Fruit fly (Drosophila melanogaster) whole organism, embryonic: Measurements from ENCODE around the gene Jupiter.

Source experiments
- Antp ChIP-seq: fragments of 200-800 bp; sonication (Bioruptor generic); optimal IDR thresholded peaks from 3 replicates; lab custom pipeline; 2016; ENCODE audit warnings: missing biosample characterization, missing genetic modification characterization
- Atf6 ChIP-seq: fragments of 200-800 bp; sonication (Bioruptor generic); IDR thresholded peaks from 2 replicates; pipeline ENCODE4 v1.3.6; 2022; ENCODE audit warnings: missing biosample characterization, missing genetic modification characterization
- Bgb ChIP-seq: fragments of 200-800 bp; sonication (Bioruptor generic); IDR thresholded peaks from 2 replicates; pipeline ENCODE4 v1.3.6; 2022; ENCODE audit warnings: missing biosample characterization, missing genetic modification characterization; ENCODE audit not compliant: partially characterized antibody
- C15 ChIP-seq: fragments of 200-800 bp; sonication (Bioruptor generic); IDR thresholded peaks from 3 replicates; pipeline ENCODE4 v1.3.6; 2022; ENCODE audit warnings: missing biosample characterization, missing genetic modification characterization
- CG10147 ChIP-seq: fragments of 200-800 bp; sonication (Bioruptor generic); optimal IDR thresholded peaks from 2 replicates; lab custom pipeline; 2019; ENCODE audit warnings: missing biosample characterization, mild to moderate bottlenecking, missing genetic modification characterization, moderate library complexity
- CG12236 ChIP-seq: fragments of 200-800 bp; sonication (Bioruptor generic); optimal IDR thresholded peaks from 2 replicates; lab custom pipeline; 2016; ENCODE audit warnings: missing biosample characterization, missing genetic modification characterization
- CG1233 ChIP-seq: fragments of 200-800 bp; sonication (Bioruptor generic); optimal IDR thresholded peaks from 4 replicates; lab custom pipeline; 2018; ENCODE audit warnings: missing biosample characterization, mild to moderate bottlenecking, missing genetic modification characterization
- CG14050 ChIP-seq: fragments of 200-800 bp; sonication (Bioruptor generic); IDR thresholded peaks from 3 replicates; pipeline ENCODE4 v1.3.6; 2022; ENCODE audit warnings: missing biosample characterization, missing genetic modification characterization
- CG1529 ChIP-seq: fragments of 200-800 bp; sonication (Bioruptor generic); optimal IDR thresholded peaks from 3 replicates; lab custom pipeline; 2018; ENCODE audit warnings: missing biosample characterization, missing genetic modification characterization
- CG15514 ChIP-seq: fragments of 200-800 bp; sonication (Bioruptor generic); optimal IDR thresholded peaks from 3 replicates; lab custom pipeline; 2017; ENCODE audit warnings: missing biosample characterization, missing genetic modification characterization, mild to moderate bottlenecking, moderate library complexity, missing genetic modification reagents
- CG17186 ChIP-seq: fragments of 200-800 bp; sonication (Bioruptor generic); optimal IDR thresholded peaks from 3 replicates; lab custom pipeline; 2017; ENCODE audit warnings: missing biosample characterization, missing genetic modification reagents, missing genetic modification characterization
- CG17829 ChIP-seq: fragments of 200-800 bp; optimal IDR thresholded peaks from 2 replicates; lab custom pipeline; 2019; ENCODE audit warnings: missing biosample characterization, mild to moderate bottlenecking, missing genetic modification characterization, moderate library complexity
- CG2199 ChIP-seq: fragments of 200-800 bp; sonication (Bioruptor generic); IDR thresholded peaks from 3 replicates; pipeline ENCODE4 v1.3.6; 2022; ENCODE audit warnings: missing biosample characterization, missing genetic modification characterization
- CG2889 ChIP-seq: fragments of 200-800 bp; sonication (Bioruptor generic); IDR thresholded peaks from 3 replicates; pipeline ENCODE4 v1.3.6; 2022; ENCODE audit warnings: missing biosample characterization, missing genetic modification characterization
- CG30431 ChIP-seq: fragments of 200-800 bp; sonication (Bioruptor generic); optimal IDR thresholded peaks from 2 replicates; lab custom pipeline; 2017; ENCODE audit warnings: missing biosample characterization, missing genetic modification characterization
- CG31224 ChIP-seq: fragments of 200-800 bp; sonication (Bioruptor generic); IDR thresholded peaks from 2 replicates; pipeline ENCODE4 v1.3.6; 2022; ENCODE audit warnings: missing biosample characterization, missing genetic modification characterization
- CG4328 ChIP-seq: fragments of 200-800 bp; sonication (Bioruptor generic); optimal IDR thresholded peaks from 3 replicates; lab custom pipeline; 2017; ENCODE audit warnings: missing biosample characterization, missing genetic modification reagents, missing genetic modification characterization
- CG43689 ChIP-seq: fragments of 200-800 bp; sonication (Bioruptor generic); IDR thresholded peaks from 2 replicates; pipeline ENCODE4 v1.3.6; 2022; ENCODE audit warnings: missing biosample characterization, missing genetic modification characterization
- CG6272 ChIP-seq: fragments of 200-800 bp; sonication (Bioruptor generic); IDR thresholded peaks from 2 replicates; pipeline ENCODE4 v1.3.6; 2022; ENCODE audit warnings: missing biosample characterization, missing genetic modification characterization
- CG7745 ChIP-seq: fragments of 200-800 bp; sonication (Bioruptor generic); optimal IDR thresholded peaks from 2 replicates; lab custom pipeline; 2018; ENCODE audit warnings: missing biosample characterization, mild to moderate bottlenecking, missing genetic modification characterization, moderate library complexity
- CG9876 ChIP-seq: fragments of 200-800 bp; sonication (Bioruptor generic); optimal IDR thresholded peaks from 2 replicates; lab custom pipeline; 2016; ENCODE audit warnings: missing biosample characterization, missing genetic modification characterization
- Dad ChIP-seq: fragments of 200-800 bp; sonication (Bioruptor generic); optimal IDR thresholded peaks from 3 replicates; lab custom pipeline; 2016; ENCODE audit warnings: missing biosample characterization, missing genetic modification characterization
- Deaf1 ChIP-seq: fragments of 200-800 bp; optimal IDR thresholded peaks from 3 replicates; lab custom pipeline; 2019; ENCODE audit warnings: missing biosample characterization, mild to moderate bottlenecking, missing genetic modification characterization, moderate library complexity
- Dll ChIP-seq: fragments of 200-800 bp; sonication (Bioruptor generic); IDR thresholded peaks from 4 replicates; pipeline ENCODE4 v1.3.6; 2022; ENCODE audit warnings: missing biosample characterization, missing genetic modification characterization; ENCODE audit not compliant: partially characterized antibody
- Dref ChIP-seq: fragments of 200-800 bp; sonication (Bioruptor generic); IDR thresholded peaks from 2 replicates; pipeline ENCODE4 v1.3.6; 2022; ENCODE audit warnings: missing biosample characterization, missing genetic modification characterization
- E2f1 ChIP-seq: fragments of 200-800 bp; sonication (Bioruptor generic); IDR thresholded peaks from 2 replicates; pipeline ENCODE4 v1.3.6; 2022; ENCODE audit warnings: missing biosample characterization, missing genetic modification characterization
- Fer3 ChIP-seq: fragments of 200-800 bp; sonication (Bioruptor generic); optimal IDR thresholded peaks from 2 replicates; lab custom pipeline; 2018; ENCODE audit warnings: missing biosample characterization, mild to moderate bottlenecking, missing genetic modification characterization, moderate library complexity
- HLH54F ChIP-seq: fragments of 200-800 bp; sonication (Bioruptor generic); optimal IDR thresholded peaks from 3 replicates; lab custom pipeline; 2016; ENCODE audit warnings: missing biosample characterization, missing genetic modification characterization
- Lhr ChIP-seq: fragments of 200-800 bp; sonication (Bioruptor generic); optimal IDR thresholded peaks from 3 replicates; lab custom pipeline; 2017; ENCODE audit warnings: mild to moderate bottlenecking, missing biosample characterization, missing genetic modification reagents, missing genetic modification characterization
- Max ChIP-seq: fragments of 200-800 bp; sonication (Bioruptor generic); optimal IDR thresholded peaks from 2 replicates; lab custom pipeline; 2016; ENCODE audit warnings: missing biosample characterization, mild to moderate bottlenecking, missing genetic modification characterization
- Nf-YB ChIP-seq: fragments of 200-800 bp; sonication (Bioruptor generic); optimal IDR thresholded peaks from 3 replicates; lab custom pipeline; 2019; ENCODE audit warnings: missing biosample characterization, mild to moderate bottlenecking, missing genetic modification characterization, moderate library complexity
- PHDP ChIP-seq: fragments of 200-800 bp; sonication (Bioruptor generic); optimal IDR thresholded peaks from 3 replicates; lab custom pipeline; 2018; ENCODE audit warnings: missing biosample characterization, mild to moderate bottlenecking, missing genetic modification characterization, moderate library complexity
- Ptx1 ChIP-seq: fragments of 200-800 bp; sonication (Bioruptor generic); IDR thresholded peaks from 2 replicates; pipeline ENCODE4 v1.3.6; 2022; ENCODE audit warnings: missing biosample characterization, missing genetic modification characterization
- Side ChIP-seq: fragments of 200-800 bp; sonication (Bioruptor generic); optimal IDR thresholded peaks from 2 replicates; lab custom pipeline; 2016; ENCODE audit warnings: missing biosample characterization, missing genetic modification characterization
- Trl ChIP-seq, 3 experiments: fragments of >200 bp in 2 of 3; fragments of 200-800 bp in 1 of 3; sonication (Bioruptor generic) in 1 of 3; optimal IDR thresholded peaks; 2 replicates in 1 of 3; 3 replicates in 2 of 3; lab custom pipeline; 2016 to 2017; ENCODE audit warnings: missing biosample characterization in 1 of 3, missing genetic modification characterization in 1 of 3
- Usf ChIP-seq: fragments of 200-800 bp; sonication (Bioruptor generic); optimal IDR thresholded peaks from 2 replicates; lab custom pipeline; 2017; ENCODE audit warnings: missing genotype, missing biosample characterization, missing genetic modification characterization
- br ChIP-seq: fragments of >200 bp; optimal IDR thresholded peaks from 2 replicates; lab custom pipeline; 2017
- croc ChIP-seq: fragments of 200-800 bp; sonication (Bioruptor generic); conservative IDR thresholded peaks from 3 replicates; pipeline ENCODE4 v1.3.6; 2022; ENCODE audit warnings: missing biosample characterization, missing genetic modification characterization
- fd96Cb ChIP-seq: fragments of 200-800 bp; sonication (Bioruptor generic); optimal IDR thresholded peaks from 2 replicates; lab custom pipeline; 2018; ENCODE audit warnings: missing biosample characterization, mild to moderate bottlenecking, missing genetic modification characterization, moderate library complexity
- fu2 ChIP-seq: fragments of 200-800 bp; sonication (Bioruptor generic); optimal IDR thresholded peaks from 2 replicates; lab custom pipeline; 2016; ENCODE audit warnings: missing biosample characterization, missing genetic modification characterization
- grau ChIP-seq: fragments of 200-800 bp; optimal IDR thresholded peaks from 3 replicates; lab custom pipeline; 2019; ENCODE audit warnings: missing biosample characterization, mild to moderate bottlenecking, missing genetic modification characterization, moderate library complexity
- h ChIP-seq: fragments of >200 bp; optimal IDR thresholded peaks from 2 replicates; lab custom pipeline; 2017
- hkb ChIP-seq, 2 experiments: fragments of 200-800 bp in 1 of 2; fragments of >200 bp in 1 of 2; sonication (Bioruptor generic) in 1 of 2; IDR thresholded peaks in 1 of 2; optimal IDR thresholded peaks in 1 of 2; 2 replicates each; pipeline versions ENCODE4 v1.3.6 to Lab custom; 2017 to 2022; ENCODE audit warnings: missing biosample characterization in 1 of 2, missing genetic modification characterization in 1 of 2
- jigr1 ChIP-seq: fragments of 200-800 bp; sonication (Bioruptor generic); IDR thresholded peaks from 3 replicates; pipeline ENCODE4 v1.3.6; 2022; ENCODE audit warnings: missing biosample characterization, missing genetic modification characterization
- pnt ChIP-seq: fragments of 200-800 bp; sonication (Bioruptor generic); optimal IDR thresholded peaks from 3 replicates; lab custom pipeline; 2016; ENCODE audit warnings: missing biosample characterization, missing genetic modification characterization
- pzg ChIP-seq: fragments of 200-800 bp; sonication (Bioruptor generic); optimal IDR thresholded peaks from 3 replicates; lab custom pipeline; 2018; ENCODE audit warnings: missing biosample characterization, mild to moderate bottlenecking, missing genetic modification characterization, moderate library complexity
- run ChIP-seq: fragments of 200-800 bp; sonication (Bioruptor generic); optimal IDR thresholded peaks from 3 replicates; lab custom pipeline; 2018; ENCODE audit warnings: missing biosample characterization, mild to moderate bottlenecking, missing genetic modification characterization
- sim ChIP-seq: fragments of 200-800 bp; sonication (Bioruptor generic); IDR thresholded peaks from 2 replicates; pipeline ENCODE4 v1.3.6; 2022; ENCODE audit warnings: missing biosample characterization, missing genetic modification characterization
- tio ChIP-seq: fragments of 200-800 bp; sonication (Bioruptor generic); optimal IDR thresholded peaks from 2 replicates; lab custom pipeline; 2017; ENCODE audit warnings: missing biosample characterization, missing genetic modification characterization, inconsistent platforms
- vvl ChIP-seq: fragments of 200-800 bp; sonication (Bioruptor generic); IDR thresholded peaks from 2 replicates; pipeline ENCODE4 v1.3.6; 2022; ENCODE audit warnings: missing biosample characterization, missing genetic modification characterization

Jupiter gene

dm6 chr3R:11656614-11657216 lies 37.0 kb upstream of the Jupiter start (continued):
- TF ChIP-seq CG14050 (peak; percentile 95), br (lab: Kevin White, UChicago) (no peak), fu2 (peak; percentile 93), CG9876 (GFP tag; lab: Kevin White, UChicago) (peak; percentile 86), Antp (GFP tag; lab: Kevin White, UChicago) (peak; percentile 93), fd96Cb (peak; percentile 95), Dref (peak; percentile 39), E2f1 (peak; percentile 97), Usf (GFP tag; lab: Kevin White, UChicago) (peak; percentile 84), pzg (GFP tag; lab: Kevin White, UChicago) (peak; percentile 22), CG10147 (GFP tag; lab: Kevin White, UChicago) (peak; percentile 96), CG15514 (GFP tag; lab: Kevin White, UChicago) (peak; percentile 91), croc (peak; percentile 91), sim (peak; percentile 90), CG7745 (peak; percentile 68), vvl (peak; percentile 99), CG17186 (GFP tag; lab: Kevin White, UChicago) (peak; percentile 72), CG1233 (GFP tag; lab: Kevin White, UChicago) (peak; percentile 95), Trl (optimal IDR thresholded peaks at IDR 0.05; lab: Kevin White, UChicago) (peak; percentile 33 to 68), Trl (GFP tag; optimal IDR thresholded peaks at IDR 0.05; lab: Kevin White, UChicago) (peak; percentile 95), CG4328 (GFP tag; lab: Kevin White, UChicago) (peak; percentile 76), Atf6 (peak; percentile 97), pnt (GFP tag; lab: Kevin White, UChicago) (peak; percentile 95), Max (GFP tag; lab: Kevin White, UChicago) (peak; percentile 92), jigr1 (GFP tag; lab: Robert Waterston, UW) (peak; percentile 84; the same call in 2 of the 3 replicates), run (tag; lab: Kevin White, UChicago) (peak; percentile 89), CG2199 (peak; percentile 90), Ptx1 (GFP tag; lab: Robert Waterston, UW) (peak; percentile 97), Side (GFP tag; lab: Kevin White, UChicago) (peak; percentile 93), tio (GFP tag; lab: Kevin White, UChicago) (peak; percentile 95), CG30431 (GFP tag; lab: Kevin White, UChicago) (peak; percentile 93), Bgb (GFP tag; lab: Robert Waterston, UW) (no peak), Lhr (GFP tag; lab: Kevin White, UChicago) (peak; percentile 84), Dad (peak; percentile 94), hkb (optimal IDR thresholded peaks at IDR 0.05; lab: Kevin White, UChicago) (no peak), hkb (GFP tag; IDR thresholded peaks at IDR 0.05; lab: Robert Waterston, UW) (peak; percentile 98), PHDP (tag; lab: Kevin White, UChicago) (peak; percentile 97), Nf-YB (GFP tag; lab: Kevin White, UChicago) (peak; percentile 85), h (lab: Kevin White, UChicago) (no peak), CG17829 (tag; lab: Kevin White, UChicago) (peak; percentile 96), CG12236 (GFP tag; lab: Kevin White, UChicago) (peak; percentile 90), CG1529 (peak; percentile 93), Dll (GFP tag; lab: Robert Waterston, UW) (no peak), CG31224 (GFP tag; lab: Robert Waterston, UW) (peak; percentile 94), CG6272 (GFP tag; lab: Robert Waterston, UW) (peak; percentile 95), Fer3 (tag; lab: Kevin White, UChicago) (peak; percentile 97), Deaf1 (tag; lab: Kevin White, UChicago) (peak; percentile 80), CG43689 (GFP tag; lab: Robert Waterston, UW) (peak; percentile 88), HLH54F (GFP tag; lab: Kevin White, UChicago) (peak; percentile 96), grau (tag; lab: Kevin White, UChicago) (peak; percentile 96), CG2889 (peak; percentile 96), C15 (peak; percentile 88)
